Worm (Caenorhabditis elegans) whole organism, L4 larva: ENCODE results near the gene crh-1.

Experiments
- F26F4.8 ChIP-seq: fragments of 200-800 bp; sonication (Bioruptor generic); conservative IDR thresholded peaks from 2 replicates; pipeline ENCODE4 v1.3.6; 2022; ENCODE audit warnings: missing genetic modification characterization, missing compliant biosample characterization
- R02D3.7 ChIP-seq: fragments of 150-350 bp; sonication (generic microtip); optimal IDR thresholded peaks from 3 replicates; lab custom pipeline; 2014; ENCODE audit warnings: missing biosample characterization, missing genetic modification characterization
- T26A8.4 ChIP-seq: fragments of 200-800 bp; sonication (Bioruptor generic); IDR thresholded peaks from 2 replicates; pipeline ENCODE4 v1.3.6; 2022; ENCODE audit warnings: missing genetic modification characterization, missing compliant biosample characterization
- Y48G9A.11 ChIP-seq: fragments of 200-800 bp; sonication (Bioruptor generic); IDR thresholded peaks from 2 replicates; pipeline ENCODE4 v1.3.6; 2022; ENCODE audit warnings: missing genetic modification reagents, missing genetic modification characterization, missing compliant biosample characterization
- Y5F2A.4 ChIP-seq: fragments of 200-800 bp; sonication (Bioruptor generic); optimal IDR thresholded peaks from 2 replicates; lab custom pipeline; 2018; ENCODE audit warnings: mild to moderate bottlenecking, missing genetic modification characterization, missing compliant biosample characterization
- ZK337.2 ChIP-seq: fragments of 200-800 bp; sonication (Bioruptor generic); IDR thresholded peaks from 2 replicates; pipeline ENCODE4 v1.3.6; 2022; ENCODE audit warnings: missing genetic modification reagents, missing genetic modification characterization, missing compliant biosample characterization
- ZK546.5 ChIP-seq, 2 experiments: sonication (generic microtip); optimal IDR thresholded peaks; 2 replicates each; lab custom pipeline; 2017; ENCODE audit warnings: missing biosample characterization in 2 of 2, missing genetic modification characterization in 2 of 2
- aha-1 ChIP-seq: fragments of 150-350 bp; peaks from one replicate; lab custom pipeline; 2014; ENCODE audit warnings: missing biosample characterization, missing genetic modification characterization
- arid-1 ChIP-seq: fragments of 200-800 bp; sonication (Bioruptor generic); conservative IDR thresholded peaks from 2 replicates; pipeline ENCODE4 v1.3.6; 2022; ENCODE audit warnings: missing genetic modification reagents, missing genetic modification characterization, missing compliant biosample characterization
- ceh-28 ChIP-seq: fragments of 150-350 bp; optimal IDR thresholded peaks from 2 replicates; lab custom pipeline; 2014; ENCODE audit warnings: missing biosample characterization, missing genetic modification reagents, missing genetic modification characterization
- ceh-32 ChIP-seq: sonication (generic microtip); optimal IDR thresholded peaks from 2 replicates; lab custom pipeline; 2016; ENCODE audit warnings: mild to moderate bottlenecking, missing genetic modification characterization, missing compliant biosample characterization; ENCODE audit not compliant: poor library complexity
- daf-12 ChIP-seq: fragments of 150-350 bp; optimal IDR thresholded peaks from 2 replicates; lab custom pipeline; 2014; ENCODE audit warnings: missing biosample characterization, missing genetic modification reagents, missing genetic modification characterization
- daf-16 ChIP-seq, 3 experiments: sonication (generic microtip); optimal IDR thresholded peaks; 2 replicates each; lab custom pipeline; 2016 to 2017; ENCODE audit warnings: missing genetic modification characterization in 3 of 3, missing genetic modification reagents in 3 of 3, mild to moderate bottlenecking in 2 of 3, missing compliant biosample characterization in 2 of 3, missing biosample characterization in 1 of 3, moderate library complexity in 1 of 3
- dmd-8 ChIP-seq: fragments of 200-800 bp; sonication (Bioruptor generic); IDR thresholded peaks from 2 replicates; pipeline ENCODE4 v1.3.6; 2022; ENCODE audit warnings: missing genetic modification characterization, missing compliant biosample characterization
- dmd-9 ChIP-seq: fragments of 200-800 bp; sonication (Bioruptor generic); IDR thresholded peaks from 2 replicates; pipeline ENCODE4 v1.3.6; 2022; ENCODE audit warnings: missing genetic modification reagents, missing genetic modification characterization, missing compliant biosample characterization
- dpl-1 ChIP-seq: fragments of 150-350 bp; optimal IDR thresholded peaks from 2 replicates; lab custom pipeline; 2014; ENCODE audit warnings: missing biosample characterization, missing genetic modification reagents, missing genetic modification characterization
- dve-1 ChIP-seq: sonication (generic microtip); optimal IDR thresholded peaks from 2 replicates; lab custom pipeline; 2017; ENCODE audit warnings: antibody characterized with exemption, mild to moderate bottlenecking, missing genetic modification characterization, missing compliant biosample characterization; ENCODE audit not compliant: insufficient read depth
- egl-27 ChIP-seq: sonication (generic microtip); optimal IDR thresholded peaks from 3 replicates; lab custom pipeline; 2017; ENCODE audit warnings: missing biosample characterization, missing genetic modification reagents, missing genetic modification characterization
- egl-43 ChIP-seq: fragments of 200-800 bp; sonication (Bioruptor generic); IDR thresholded peaks from 2 replicates; pipeline ENCODE4 v1.3.6; 2022; ENCODE audit warnings: missing genetic modification reagents, missing genetic modification characterization, missing compliant biosample characterization
- fkh-10 ChIP-seq: fragments of 150-350 bp; optimal IDR thresholded peaks from 2 replicates; lab custom pipeline; 2014; ENCODE audit warnings: missing biosample characterization, missing genetic modification reagents, missing genetic modification characterization
- gei-8 ChIP-seq: fragments of 200-800 bp; sonication (Bioruptor generic); optimal IDR thresholded peaks from 2 replicates; lab custom pipeline; 2018; ENCODE audit warnings: mild to moderate bottlenecking, missing genetic modification characterization, missing compliant biosample characterization
- hif-1 ChIP-seq, 2 experiments: sonication (generic microtip); optimal IDR thresholded peaks; 2 replicates each; lab custom pipeline; 2016 to 2017; ENCODE audit warnings: missing compliant biosample characterization in 2 of 2, missing genetic modification characterization in 2 of 2, missing genetic modification reagents in 2 of 2, missing genotype in 2 of 2, mild to moderate bottlenecking in 1 of 2
- lim-7 ChIP-seq: fragments of 200-800 bp; sonication (Bioruptor generic); IDR thresholded peaks from 2 replicates; pipeline ENCODE4 v1.3.6; 2022; ENCODE audit warnings: missing genetic modification characterization, missing compliant biosample characterization
- lin-1 ChIP-seq: fragments of 200-800 bp; sonication (Bioruptor generic); IDR thresholded peaks from 2 replicates; pipeline ENCODE4 v1.3.6; 2022; ENCODE audit warnings: missing genetic modification reagents, missing genetic modification characterization, missing compliant biosample characterization
- lin-15B ChIP-seq: fragments of 150-350 bp; sonication (generic microtip); optimal IDR thresholded peaks from 3 replicates; lab custom pipeline; 2014; ENCODE audit warnings: missing biosample characterization, missing genetic modification characterization
- lin-29 ChIP-seq: fragments of 200-800 bp; sonication (Bioruptor generic); IDR thresholded peaks from 2 replicates; pipeline ENCODE4 v1.3.6; 2022; ENCODE audit warnings: missing genetic modification reagents, missing genetic modification characterization, missing compliant biosample characterization
- lir-3 ChIP-seq: sonication (generic microtip); optimal IDR thresholded peaks from 2 replicates; lab custom pipeline; 2016; ENCODE audit warnings: mild to moderate bottlenecking, missing genetic modification characterization, missing compliant biosample characterization
- lsy-2 ChIP-seq, 2 experiments: fragments of 150-350 bp in 1 of 2; sonication (generic microtip) in 1 of 2; optimal IDR thresholded peaks; 2 replicates each; lab custom pipeline; 2014 to 2017; ENCODE audit warnings: missing biosample characterization in 2 of 2, missing genetic modification characterization in 2 of 2
- nhr-10 ChIP-seq: fragments of 150-350 bp; optimal IDR thresholded peaks from 2 replicates; lab custom pipeline; 2014; ENCODE audit warnings: missing biosample characterization, missing genetic modification characterization
- nhr-102 ChIP-seq: sonication (generic microtip); optimal IDR thresholded peaks from 2 replicates; lab custom pipeline; 2016; ENCODE audit warnings: mild to moderate bottlenecking, missing genetic modification characterization, moderate library complexity, missing compliant biosample characterization
- nhr-237 ChIP-seq: sonication (generic microtip); optimal IDR thresholded peaks from 2 replicates; lab custom pipeline; 2017; ENCODE audit warnings: missing biosample characterization, missing genetic modification characterization
- nhr-25 ChIP-seq: sonication (generic microtip); optimal IDR thresholded peaks from 2 replicates; lab custom pipeline; 2017; ENCODE audit warnings: missing genetic modification characterization, mild to moderate bottlenecking, missing compliant biosample characterization, antibody characterized with exemption, moderate library complexity, borderline replicate concordance; ENCODE audit not compliant: insufficient read depth
- nhr-28 ChIP-seq: fragments of 150-350 bp; optimal IDR thresholded peaks from 2 replicates; lab custom pipeline; 2014; ENCODE audit warnings: missing biosample characterization, missing genetic modification characterization
- nhr-41 ChIP-seq: fragments of 200-800 bp; sonication (Bioruptor generic); IDR thresholded peaks from 2 replicates; pipeline ENCODE4 v1.3.6; 2022; ENCODE audit warnings: missing genetic modification reagents, missing genetic modification characterization, missing compliant biosample characterization
- nhr-42 ChIP-seq: fragments of 200-800 bp; sonication (Bioruptor generic); IDR thresholded peaks from 2 replicates; pipeline ENCODE4 v1.3.6; 2022; ENCODE audit warnings: missing genetic modification characterization, missing compliant biosample characterization
- nhr-48 ChIP-seq: sonication (generic microtip); optimal IDR thresholded peaks from 2 replicates; lab custom pipeline; 2016; ENCODE audit warnings: mild to moderate bottlenecking, missing genetic modification characterization, missing compliant biosample characterization
- pha-4 ChIP-seq, 2 experiments: fragments of 150-350 bp in 1 of 2; fragments of 200-800 bp in 1 of 2; sonication (Bioruptor generic) in 1 of 2; IDR thresholded peaks in 1 of 2; optimal IDR thresholded peaks in 1 of 2; 2 replicates each; pipeline versions ENCODE4 v1.3.6 to Lab custom; 2014 to 2022; ENCODE audit warnings: missing genetic modification characterization in 2 of 2, missing genetic modification reagents in 2 of 2, missing biosample characterization in 1 of 2, missing compliant biosample characterization in 1 of 2
- php-3 ChIP-seq: fragments of 200-800 bp; sonication (Bioruptor generic); IDR thresholded peaks from 2 replicates; pipeline ENCODE4 v1.3.6; 2022; ENCODE audit warnings: missing genetic modification reagents, missing genetic modification characterization, missing compliant biosample characterization
- pqm-1 ChIP-seq: sonication (generic microtip); optimal IDR thresholded peaks from 2 replicates; lab custom pipeline; 2017; ENCODE audit warnings: missing biosample characterization, missing genetic modification characterization
- saeg-2 ChIP-seq: fragments of 200-800 bp; sonication (Bioruptor generic); IDR thresholded peaks from 2 replicates; pipeline ENCODE4 v1.3.6; 2022; ENCODE audit warnings: missing genetic modification reagents, missing genetic modification characterization, missing compliant biosample characterization
- sdz-12 ChIP-seq: fragments of 200-800 bp; sonication (Bioruptor generic); optimal IDR thresholded peaks from 2 replicates; lab custom pipeline; 2018; ENCODE audit warnings: mild to moderate bottlenecking, missing genetic modification characterization, missing compliant biosample characterization
- set-16 ChIP-seq: fragments of 200-800 bp; sonication (Bioruptor generic); IDR thresholded peaks from 2 replicates; pipeline ENCODE4 v1.3.6; 2022; ENCODE audit warnings: missing genetic modification reagents, missing genetic modification characterization, missing compliant biosample characterization
- snpc-1.2 ChIP-seq: fragments of 200-800 bp; sonication (Bioruptor generic); IDR thresholded peaks from 2 replicates; pipeline ENCODE4 v1.3.6; 2022; ENCODE audit warnings: missing genetic modification reagents, missing genetic modification characterization, missing compliant biosample characterization
- spr-3 ChIP-seq: fragments of 200-800 bp; sonication (Bioruptor generic); optimal IDR thresholded peaks from 2 replicates; lab custom pipeline; 2018; ENCODE audit warnings: mild to moderate bottlenecking, missing genetic modification characterization, missing compliant biosample characterization
- unc-62 ChIP-seq, 3 experiments: fragments of 150-350 bp in 1 of 3; sonication (generic microtip); optimal IDR thresholded peaks in 2 of 3; peaks in 1 of 3; 1 replicate in 1 of 3; 2 replicates in 2 of 3; lab custom pipeline; 2014 to 2017; ENCODE audit warnings: missing biosample characterization in 3 of 3, missing genetic modification characterization in 3 of 3, missing genetic modification reagents in 3 of 3, missing genotype in 1 of 3
- vab-7 ChIP-seq: fragments of 200-800 bp; sonication (Bioruptor generic); IDR thresholded peaks from 2 replicates; pipeline ENCODE4 v1.3.6; 2022; ENCODE audit warnings: missing genetic modification reagents, missing genetic modification characterization, missing compliant biosample characterization
- zfp-3 ChIP-seq: fragments of 200-800 bp; sonication (Bioruptor generic); conservative IDR thresholded peaks from 2 replicates; pipeline ENCODE4 v1.3.6; 2022; ENCODE audit warnings: missing genetic modification reagents, missing genetic modification characterization, missing compliant biosample characterization
- zip-11 ChIP-seq: fragments of 200-800 bp; sonication (Bioruptor generic); IDR thresholded peaks from 2 replicates; pipeline ENCODE4 v1.3.6; 2022; ENCODE audit warnings: missing genetic modification characterization, missing compliant biosample characterization

crh-1 gene

ce11 chrIII:11694506-11694947 is 37.0 kb downstream of the crh-1 start:
- TF ChIP-seq dmd-8 (GFP tag; lab: Robert Waterston, UW) (no peak), nhr-102 (peak; percentile 60), vab-7 (GFP tag; lab: Robert Waterston, UW) (peak; percentile 53; the same call in 1 of the 2 replicates), dpl-1 (GFP tag; lab: Kevin White, UChicago) (no peak), saeg-2 (GFP tag; lab: Robert Waterston, UW) (no peak), lsy-2 (tag; optimal IDR thresholded peaks at IDR 0.05; lab: Kevin White, UChicago) (no peak), lin-1 (GFP tag; lab: Robert Waterston, UW) (0 out of 2 replicates have a peak, but pooled peaks have one; percentile 11), aha-1 (tag; lab: Kevin White, UChicago) (peak; percentile 63), nhr-48 (tag; lab: Kevin White, UChicago) (peak; percentile 43), lir-3 (tag; lab: Kevin White, UChicago) (no peak), lin-29 (GFP tag; lab: Robert Waterston, UW) (no peak), hif-1 (tag; optimal IDR thresholded peaks at IDR 0.05; lab: Kevin White, UChicago) (peak in 1 of 2 experiments; percentile 79), F26F4.8 (0 out of 2 replicates have a peak, but pooled peaks have one; percentile 34), zfp-3 (GFP tag; lab: Robert Waterston, UW) (peak; percentile 58; the same call in 1 of the 2 replicates), ZK546.5 (tag; optimal IDR thresholded peaks at IDR 0.05; lab: Kevin White, UChicago) (no peak), set-16 (GFP tag; lab: Robert Waterston, UW) (no peak), daf-12 (tag; lab: Kevin White, UChicago) (no peak), dve-1 (tag; lab: Kevin White, UChicago) (peak; percentile 25), ZK337.2 (GFP tag; lab: Robert Waterston, UW) (no peak), snpc-1.2 (no peak), egl-43 (0 out of 2 replicates have a peak, but pooled peaks have one; percentile 31), php-3 (GFP tag; lab: Robert Waterston, UW) (peak; percentile 33; the same call in 1 of the 2 replicates), nhr-28 (no peak), Y5F2A.4 (GFP tag; lab: Kevin White, UChicago) (no peak), T26A8.4 (GFP tag; lab: Robert Waterston, UW) (peak; percentile 46), dmd-9 (GFP tag; lab: Robert Waterston, UW) (0 out of 2 replicates have a peak, but pooled peaks have one; percentile 40), spr-3 (GFP tag; lab: Kevin White, UChicago) (peak; percentile 21), Y48G9A.11 (GFP tag; lab: Robert Waterston, UW) (peak; percentile 67; the same call in 1 of the 2 replicates), fkh-10 (GFP tag; lab: Kevin White, UChicago) (no peak), nhr-41 (GFP tag; lab: Robert Waterston, UW) (no peak; the same call in 1 of the 2 replicates), lin-15B (tag; lab: Kevin White, UChicago) (no peak), R02D3.7 (tag; lab: Kevin White, UChicago) (no peak), ceh-32 (tag; lab: Kevin White, UChicago) (no peak), sdz-12 (GFP tag; lab: Kevin White, UChicago) (no peak), nhr-25 (tag; lab: Kevin White, UChicago) (peak; percentile 36), gei-8 (GFP tag; lab: Kevin White, UChicago) (peak; percentile 64), pqm-1 (tag; lab: Kevin White, UChicago) (no peak), unc-62 (GFP tag; optimal IDR thresholded peaks at IDR 0.05 in 1 of 2; lab: Kevin White, UChicago) (peak in 1 of 2 experiments; percentile 24), unc-62 (tag; optimal IDR thresholded peaks at IDR 0.05; lab: Kevin White, UChicago) (no peak), zip-11 (no peak), nhr-42 (peak; percentile 48; the same call in 1 of the 2 replicates), nhr-237 (no peak), ceh-28 (tag; lab: Kevin White, UChicago) (no peak), pha-4 (GFP tag; IDR thresholded peaks at IDR 0.05; lab: Robert Waterston, UW) (peak; percentile 26; the same call in 1 of the 2 replicates), pha-4 (tag; optimal IDR thresholded peaks at IDR 0.05; lab: Kevin White, UChicago) (no peak), egl-27 (tag; lab: Kevin White, UChicago) (no peak), lim-7 (GFP tag; lab: Robert Waterston, UW) (peak; percentile 22; the same call in 1 of the 2 replicates), daf-16 (GFP tag; optimal IDR thresholded peaks at IDR 0.05; lab: Kevin White, UChicago) (no peak), daf-16 (tag; optimal IDR thresholded peaks at IDR 0.05; lab: Kevin White, UChicago) (peak; percentile 13), nhr-10 (tag; lab: Kevin White, UChicago) (no peak), arid-1 (GFP tag; lab: Robert Waterston, UW) (peak; percentile 22; the same call in 1 of the 2 replicates)
